Fruit fly (Drosophila melanogaster) whole organism, embryonic: Measurements from ENCODE around the gene Csk.

Experiments used
- Aef1 ChIP-seq: fragments of 200-800 bp; sonication (Bioruptor generic); IDR thresholded peaks from 3 replicates; pipeline ENCODE4 v1.3.6; 2022; ENCODE audit warnings: missing biosample characterization, missing genetic modification characterization
- Asciz ChIP-seq: fragments of 200-800 bp; sonication (Bioruptor generic); optimal IDR thresholded peaks from 2 replicates; lab custom pipeline; 2017; ENCODE audit warnings: missing biosample characterization, mild to moderate bottlenecking, missing genetic modification characterization, missing genetic modification reagents
- CG10209 ChIP-seq: fragments of 200-800 bp; sonication (Bioruptor generic); optimal IDR thresholded peaks from 3 replicates; lab custom pipeline; 2017; ENCODE audit warnings: missing biosample characterization, mild to moderate bottlenecking, missing genetic modification characterization, missing genetic modification reagents
- CG11504 ChIP-seq: fragments of 200-800 bp; sonication (Bioruptor generic); optimal IDR thresholded peaks from 3 replicates; lab custom pipeline; 2019; ENCODE audit warnings: missing biosample characterization, mild to moderate bottlenecking, missing genetic modification characterization, moderate library complexity
- CG12391 ChIP-seq: fragments of 200-800 bp; sonication (Bioruptor generic); optimal IDR thresholded peaks from 3 replicates; lab custom pipeline; 2018; ENCODE audit warnings: missing biosample characterization, mild to moderate bottlenecking, missing genetic modification characterization, moderate library complexity
- CG13894 ChIP-seq: fragments of 200-800 bp; sonication (Bioruptor generic); optimal IDR thresholded peaks from 3 replicates; lab custom pipeline; 2018; ENCODE audit warnings: missing biosample characterization, mild to moderate bottlenecking, missing genetic modification characterization, moderate library complexity
- CG15479 ChIP-seq: fragments of 200-800 bp; sonication (Bioruptor generic); optimal IDR thresholded peaks from 3 replicates; lab custom pipeline; 2019; ENCODE audit warnings: missing biosample characterization, mild to moderate bottlenecking, missing genetic modification characterization, moderate library complexity
- CG15601 ChIP-seq: fragments of 200-800 bp; sonication (Bioruptor generic); optimal IDR thresholded peaks from 3 replicates; lab custom pipeline; 2019; ENCODE audit warnings: missing biosample characterization, mild to moderate bottlenecking, missing genetic modification characterization, moderate library complexity
- CG16815 ChIP-seq: fragments of 200-800 bp; sonication (Bioruptor generic); optimal IDR thresholded peaks from 3 replicates; lab custom pipeline; 2017; ENCODE audit warnings: missing biosample characterization, mild to moderate bottlenecking, missing genetic modification characterization
- CG3281 ChIP-seq: fragments of 200-800 bp; sonication (Bioruptor generic); optimal IDR thresholded peaks from 3 replicates; lab custom pipeline; 2017; ENCODE audit warnings: missing biosample characterization, mild to moderate bottlenecking, missing genetic modification characterization
- CG3726 ChIP-seq: fragments of 200-800 bp; sonication (Bioruptor generic); IDR thresholded peaks from 3 replicates; pipeline ENCODE4, ENCODE4 v1.3.6; 2022; ENCODE audit warnings: missing biosample characterization, missing genetic modification characterization
- CG3847 ChIP-seq: fragments of 200-800 bp; sonication (Bioruptor generic); IDR thresholded peaks from 2 replicates; pipeline ENCODE4 v1.3.6; 2022; ENCODE audit warnings: missing biosample characterization, missing genetic modification characterization
- CG4707 ChIP-seq: fragments of 200-800 bp; sonication (Bioruptor generic); optimal IDR thresholded peaks from 2 replicates; lab custom pipeline; 2018; ENCODE audit warnings: missing biosample characterization, mild to moderate bottlenecking, missing genetic modification characterization, moderate library complexity
- CG4730 ChIP-seq: fragments of 200-800 bp; sonication (Bioruptor generic); IDR thresholded peaks from 2 replicates; pipeline ENCODE4 v1.3.6; 2022; ENCODE audit warnings: missing biosample characterization, missing genetic modification characterization
- CG4820 ChIP-seq: fragments of 200-800 bp; sonication (Bioruptor generic); optimal IDR thresholded peaks from 3 replicates; lab custom pipeline; 2016; ENCODE audit warnings: missing biosample characterization, missing genetic modification characterization
- CG6689 ChIP-seq: fragments of 200-800 bp; sonication (Bioruptor generic); IDR thresholded peaks from 2 replicates; pipeline ENCODE4 v1.3.6; 2022; ENCODE audit warnings: missing biosample characterization, missing genetic modification characterization
- CG6765 ChIP-seq: fragments of 200-800 bp; sonication (Bioruptor generic); optimal IDR thresholded peaks from 3 replicates; lab custom pipeline; 2017; ENCODE audit warnings: missing biosample characterization, mild to moderate bottlenecking, missing genetic modification characterization
- CG7839 ChIP-seq: fragments of 200-800 bp; sonication (Bioruptor generic); optimal IDR thresholded peaks from 3 replicates; lab custom pipeline; 2018; ENCODE audit warnings: missing biosample characterization, mild to moderate bottlenecking, missing genetic modification characterization, moderate library complexity
- CG8089 ChIP-seq: fragments of 200-800 bp; sonication (Bioruptor generic); optimal IDR thresholded peaks from 3 replicates; lab custom pipeline; 2016; ENCODE audit warnings: missing biosample characterization, missing genetic modification characterization
- CG8924 ChIP-seq: fragments of 200-800 bp; optimal IDR thresholded peaks from 3 replicates; lab custom pipeline; 2019; ENCODE audit warnings: missing biosample characterization, mild to moderate bottlenecking, missing genetic modification characterization, moderate library complexity
- CG9797 ChIP-seq: fragments of 200-800 bp; sonication (Bioruptor generic); optimal IDR thresholded peaks from 3 replicates; lab custom pipeline; 2018; ENCODE audit warnings: missing biosample characterization, mild to moderate bottlenecking, missing genetic modification characterization
- Fer3 ChIP-seq: fragments of 200-800 bp; sonication (Bioruptor generic); optimal IDR thresholded peaks from 2 replicates; lab custom pipeline; 2018; ENCODE audit warnings: missing biosample characterization, mild to moderate bottlenecking, missing genetic modification characterization, moderate library complexity
- HLH3B ChIP-seq: fragments of 200-800 bp; sonication (Bioruptor generic); IDR thresholded peaks from 2 replicates; pipeline ENCODE4 v1.3.6; 2022; ENCODE audit warnings: missing biosample characterization, missing genetic modification characterization
- NC2α ChIP-seq: fragments of 200-800 bp; sonication (Bioruptor generic); optimal IDR thresholded peaks from 2 replicates; lab custom pipeline; 2016; ENCODE audit warnings: missing biosample characterization, missing genetic modification characterization
- Nf-YC ChIP-seq: fragments of 200-800 bp; optimal IDR thresholded peaks from 3 replicates; lab custom pipeline; 2019; ENCODE audit warnings: missing biosample characterization, mild to moderate bottlenecking, missing genetic modification characterization, moderate library complexity
- Oli ChIP-seq: fragments of 200-800 bp; sonication (Bioruptor generic); optimal IDR thresholded peaks from 2 replicates; lab custom pipeline; 2018; ENCODE audit warnings: missing biosample characterization, mild to moderate bottlenecking, missing genetic modification characterization, moderate library complexity
- Opbp ChIP-seq: fragments of 200-800 bp; sonication (Bioruptor generic); IDR thresholded peaks from 3 replicates; pipeline ENCODE4 v1.3.6; 2022; ENCODE audit warnings: missing biosample characterization, missing genetic modification characterization; ENCODE audit not compliant: partially characterized antibody
- Rfx ChIP-seq: fragments of 200-800 bp; sonication (Bioruptor generic); IDR thresholded peaks from 2 replicates; pipeline ENCODE4 v1.3.6; 2022; ENCODE audit warnings: missing biosample characterization, missing genetic modification characterization
- Side ChIP-seq: fragments of 200-800 bp; sonication (Bioruptor generic); optimal IDR thresholded peaks from 2 replicates; lab custom pipeline; 2016; ENCODE audit warnings: missing biosample characterization, missing genetic modification characterization
- ara ChIP-seq: fragments of 200-800 bp; sonication (Bioruptor generic); IDR thresholded peaks from 2 replicates; pipeline ENCODE4 v1.3.6; 2022; ENCODE audit warnings: missing biosample characterization, missing genetic modification characterization
- chif ChIP-seq, 2 experiments: fragments of 200-800 bp; sonication (Bioruptor generic); optimal IDR thresholded peaks; 3 replicates each; lab custom pipeline; 2016; ENCODE audit warnings: missing biosample characterization in 2 of 2, missing genetic modification characterization in 2 of 2
- ci ChIP-seq: fragments of 200-800 bp; sonication (Bioruptor generic); IDR thresholded peaks from 3 replicates; pipeline ENCODE4 v1.3.6; 2022; ENCODE audit warnings: missing biosample characterization, missing genetic modification characterization
- crc ChIP-seq: fragments of 200-800 bp; sonication (Bioruptor generic); optimal IDR thresholded peaks from 2 replicates; lab custom pipeline; 2016; ENCODE audit warnings: missing biosample characterization, missing genetic modification characterization
- croc ChIP-seq: fragments of 200-800 bp; sonication (Bioruptor generic); conservative IDR thresholded peaks from 3 replicates; pipeline ENCODE4 v1.3.6; 2022; ENCODE audit warnings: missing biosample characterization, missing genetic modification characterization
- danr ChIP-seq: fragments of 200-800 bp; sonication (Bioruptor generic); IDR thresholded peaks from 2 replicates; pipeline ENCODE4 v1.3.6; 2022; ENCODE audit warnings: missing biosample characterization, missing genetic modification characterization
- dysf ChIP-seq: fragments of 200-800 bp; sonication (Bioruptor generic); IDR thresholded peaks from 3 replicates; pipeline ENCODE4 v1.3.6; 2022; ENCODE audit warnings: missing biosample characterization, missing genetic modification characterization
- gcm ChIP-seq: fragments of 200-800 bp; sonication (Bioruptor generic); optimal IDR thresholded peaks from 2 replicates; lab custom pipeline; 2019; ENCODE audit warnings: missing biosample characterization, mild to moderate bottlenecking, missing genetic modification characterization, moderate library complexity
- grau ChIP-seq: fragments of 200-800 bp; optimal IDR thresholded peaks from 3 replicates; lab custom pipeline; 2019; ENCODE audit warnings: missing biosample characterization, mild to moderate bottlenecking, missing genetic modification characterization, moderate library complexity
- kah ChIP-seq: fragments of 200-800 bp; sonication (Bioruptor generic); optimal IDR thresholded peaks from 2 replicates; lab custom pipeline; 2018; ENCODE audit warnings: missing biosample characterization, mild to moderate bottlenecking, missing genetic modification characterization
- kay ChIP-seq: fragments of 200-800 bp; sonication (Bioruptor generic); optimal IDR thresholded peaks from 2 replicates; lab custom pipeline; 2016; ENCODE audit warnings: missing biosample characterization, missing genetic modification characterization
- klu ChIP-seq: fragments of 200-800 bp; sonication (Bioruptor generic); IDR thresholded peaks from 2 replicates; pipeline ENCODE4 v1.3.6; 2022; ENCODE audit warnings: missing biosample characterization, missing genetic modification characterization
- lab ChIP-seq: fragments of 200-800 bp; sonication (Bioruptor generic); optimal IDR thresholded peaks from 3 replicates; lab custom pipeline; 2017; ENCODE audit warnings: missing biosample characterization, missing genetic modification characterization, mild to moderate bottlenecking, moderate library complexity, missing genetic modification reagents
- nau ChIP-seq: fragments of 200-800 bp; sonication (Bioruptor generic); optimal IDR thresholded peaks from 3 replicates; lab custom pipeline; 2017; ENCODE audit warnings: missing biosample characterization, mild to moderate bottlenecking, missing genetic modification characterization, missing genetic modification reagents
- rib ChIP-seq: fragments of 200-800 bp; sonication (Bioruptor generic); IDR thresholded peaks from 2 replicates; pipeline ENCODE4 v1.3.6; 2022; ENCODE audit warnings: missing biosample characterization, missing genetic modification characterization
- salm ChIP-seq: fragments of 200-800 bp; sonication (Bioruptor generic); optimal IDR thresholded peaks from 2 replicates; lab custom pipeline; 2018; ENCODE audit warnings: missing biosample characterization, mild to moderate bottlenecking, missing genetic modification characterization
- sisA ChIP-seq: fragments of 200-800 bp; sonication (Bioruptor generic); IDR thresholded peaks from 2 replicates; pipeline ENCODE4 v1.3.6; 2022; ENCODE audit warnings: missing biosample characterization, missing genetic modification characterization
- sob ChIP-seq: fragments of 200-800 bp; sonication (Bioruptor generic); IDR thresholded peaks from 2 replicates; pipeline ENCODE4 v1.3.6; 2022; ENCODE audit warnings: missing biosample characterization, missing genetic modification characterization
- ttk ChIP-seq: fragments of 200-800 bp; sonication (Bioruptor generic); IDR thresholded peaks from 2 replicates; pipeline ENCODE4 v2.1.2; 2022; ENCODE audit warnings: missing biosample characterization, missing genetic modification characterization
- unpg ChIP-seq: fragments of 200-800 bp; sonication (Bioruptor generic); optimal IDR thresholded peaks from 3 replicates; lab custom pipeline; 2018; ENCODE audit warnings: missing biosample characterization, mild to moderate bottlenecking, missing genetic modification characterization, moderate library complexity
- vfl ChIP-seq: fragments of 200-800 bp; sonication (Bioruptor generic); optimal IDR thresholded peaks from 2 replicates; lab custom pipeline; 2016; ENCODE audit warnings: missing biosample characterization, missing genetic modification characterization
- z ChIP-seq: fragments of 200-800 bp; sonication (Bioruptor generic); IDR thresholded peaks from 3 replicates; pipeline ENCODE4 v1.3.6; 2022; ENCODE audit warnings: missing biosample characterization, missing genetic modification characterization
- zf30C ChIP-seq: fragments of 200-800 bp; sonication (Bioruptor generic); optimal IDR thresholded peaks from 3 replicates; lab custom pipeline; 2018; ENCODE audit warnings: missing biosample characterization, mild to moderate bottlenecking, missing genetic modification characterization

The Csk gene

DNA sequence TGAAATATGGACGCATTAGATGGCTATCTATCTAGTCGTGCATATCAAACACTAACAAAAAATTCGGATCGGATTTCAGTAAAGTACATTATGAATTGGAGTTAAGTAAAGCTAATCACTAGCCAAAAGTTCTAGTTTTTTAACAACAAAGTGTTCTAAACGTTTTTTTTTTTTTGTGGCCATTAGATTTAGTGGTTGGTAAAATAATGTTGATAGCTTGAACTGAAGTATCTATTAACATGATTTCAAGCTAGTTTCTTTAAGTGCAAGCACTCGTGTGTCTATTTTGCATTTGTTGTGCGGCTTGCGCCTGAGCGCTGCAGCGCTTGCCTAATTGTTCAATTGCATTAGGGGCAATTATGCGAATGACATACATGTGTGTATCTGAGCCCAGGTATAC, 12.1 kb upstream of the Csk start (continued):
- TF ChIP-seq CG4707 (GFP tag; lab: Kevin White, UChicago), result no peak
- TF ChIP-seq gcm (GFP tag; lab: Kevin White, UChicago), result no peak
- TF ChIP-seq salm (tag; lab: Kevin White, UChicago), result no peak
- TF ChIP-seq klu, result no peak
- no peak for TF ChIP-seq CG3281 (GFP tag; lab: Kevin White, UChicago)
- no peak for TF ChIP-seq CG6765 (GFP tag; lab: Kevin White, UChicago)
- TF ChIP-seq sob (GFP tag; lab: Robert Waterston, UW), result no peak
- TF ChIP-seq CG11504 (tag; lab: Kevin White, UChicago), result peak; percentile 26
- TF ChIP-seq Side, result no peak
- no peak for TF ChIP-seq ara (GFP tag; lab: Robert Waterston, UW)
- TF ChIP-seq dysf (GFP tag; lab: Robert Waterston, UW), result 0 out of 3 replicates have a peak, but pooled peaks have one; percentile 30
- no peak for TF ChIP-seq rib (GFP tag; lab: Robert Waterston, UW)
- TF ChIP-seq CG9797 (GFP tag; lab: Kevin White, UChicago), result no peak
- TF ChIP-seq CG3726 (GFP tag; lab: Robert Waterston, UW), result no peak
- TF ChIP-seq grau (tag; lab: Kevin White, UChicago), result no peak
- no peak for TF ChIP-seq kay (GFP tag; lab: Kevin White, UChicago)
- no peak for TF ChIP-seq Aef1
- no peak for TF ChIP-seq vfl
- TF ChIP-seq crc (GFP tag; lab: Kevin White, UChicago), result no peak
- TF ChIP-seq croc (GFP tag; lab: Robert Waterston, UW), result no peak
- no peak for TF ChIP-seq Nf-YC
- TF ChIP-seq Fer3 (tag; lab: Kevin White, UChicago), result no peak
- no peak for TF ChIP-seq ttk (GFP tag; lab: Robert Waterston, UW)
- TF ChIP-seq CG7839 (tag; lab: Kevin White, UChicago), result peak; percentile 6
- no peak for TF ChIP-seq HLH3B (GFP tag; lab: Robert Waterston, UW)
- TF ChIP-seq CG10209 (GFP tag; lab: Kevin White, UChicago), result no peak
- TF ChIP-seq lab (GFP tag; lab: Kevin White, UChicago), result no peak
- TF ChIP-seq Oli, result peak; percentile 12
- TF ChIP-seq CG3847 (GFP tag; lab: Robert Waterston, UW), result no peak
- no peak for TF ChIP-seq CG4730 (GFP tag; lab: Robert Waterston, UW)
- TF ChIP-seq ci (GFP tag; lab: Robert Waterston, UW), result no peak
- TF ChIP-seq Opbp (GFP tag; lab: Robert Waterston, UW), result no peak

DNA sequence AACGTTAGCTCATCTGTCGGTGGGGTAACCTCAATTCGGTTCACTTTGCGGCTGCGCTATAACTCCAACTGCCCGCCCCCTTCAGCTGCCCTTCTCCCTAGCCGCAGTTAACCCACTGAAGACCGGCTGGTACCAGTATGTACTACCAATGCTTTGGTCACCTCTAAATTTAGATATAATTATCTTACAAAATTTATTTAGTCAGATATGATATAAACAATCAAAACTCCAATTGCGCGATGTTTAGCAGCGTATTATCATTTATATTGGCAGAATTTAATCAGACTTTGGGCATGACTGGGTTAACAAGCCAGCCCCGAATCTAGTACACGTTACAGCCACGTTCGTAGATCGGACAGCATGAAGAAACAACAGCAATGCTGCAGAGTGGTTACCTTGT, 11.2 kb upstream of the Csk start:
- TF ChIP-seq CG16815 (GFP tag; lab: Kevin White, UChicago), result no peak
- TF ChIP-seq CG8089 (GFP tag; lab: Kevin White, UChicago), result no peak
- 0 out of 2 replicates have a peak, but pooled peaks have one; percentile 42 for TF ChIP-seq ttk (GFP tag; lab: Robert Waterston, UW)
- peak; percentile 64 for TF ChIP-seq CG8924
- TF ChIP-seq sisA (GFP tag; lab: Robert Waterston, UW), result peak; percentile 41
- TF ChIP-seq z (GFP tag; lab: Robert Waterston, UW), result no peak
- TF ChIP-seq unpg (GFP tag; lab: Kevin White, UChicago), result peak; percentile 61
- no peak for TF ChIP-seq CG6689 (GFP tag; lab: Robert Waterston, UW)
- TF ChIP-seq Rfx (GFP tag; lab: Robert Waterston, UW), result peak; percentile 54
- no peak for TF ChIP-seq zf30C (GFP tag; lab: Kevin White, UChicago)
- TF ChIP-seq chif (GFP tag; optimal IDR thresholded peaks at IDR 0.05; lab: Kevin White, UChicago), result peak in 1 of 2 experiments; percentile 21
- no peak for TF ChIP-seq Opbp (GFP tag; lab: Robert Waterston, UW)
- TF ChIP-seq CG12391 (tag; lab: Kevin White, UChicago), result peak; percentile 59
- peak; percentile 22 for TF ChIP-seq CG15601 (tag; lab: Kevin White, UChicago)
- TF ChIP-seq nau (GFP tag; lab: Kevin White, UChicago), result peak; percentile 27
- no peak for TF ChIP-seq NC2α (GFP tag; lab: Kevin White, UChicago)
- no peak for TF ChIP-seq CG15479 (GFP tag; lab: Kevin White, UChicago)
- no peak for TF ChIP-seq CG13894 (tag; lab: Kevin White, UChicago)
- TF ChIP-seq kah (GFP tag; lab: Kevin White, UChicago), result peak; percentile 56
- TF ChIP-seq CG4820 (GFP tag; lab: Kevin White, UChicago), result peak; percentile 30
- TF ChIP-seq danr, result no peak
- TF ChIP-seq Asciz (GFP tag; lab: Kevin White, UChicago), result peak; percentile 51
- TF ChIP-seq dysf (GFP tag; lab: Robert Waterston, UW), result peak; percentile 70
